Worm (Caenorhabditis elegans) whole organism, midembryonic: ENCODE results near the gene irld-47.

Source experiments
- cog-1 ChIP-seq: sonication (generic microtip); optimal IDR thresholded peaks from 2 replicates; lab custom pipeline; 2016; ENCODE audit warnings: missing genetic modification characterization, missing compliant biosample characterization
- flt-1 ChIP-seq: fragments of 200-800 bp; sonication (Bioruptor generic); IDR thresholded peaks from 2 replicates; pipeline ENCODE4 v1.3.6; 2022; ENCODE audit warnings: missing genetic modification characterization, missing compliant biosample characterization
- klf-2 ChIP-seq: fragments of 200-800 bp; sonication (Bioruptor generic); conservative IDR thresholded peaks from 2 replicates; pipeline ENCODE4 v1.3.6; 2022; ENCODE audit warnings: missing genetic modification reagents, missing genetic modification characterization, missing compliant biosample characterization
- ztf-23 ChIP-seq: fragments of 200-800 bp; sonication (Bioruptor generic); IDR thresholded peaks from 2 replicates; pipeline ENCODE4 v1.3.6; 2022; ENCODE audit warnings: missing genetic modification reagents, missing genetic modification characterization, missing compliant biosample characterization
- ztf-29 ChIP-seq: fragments of 200-800 bp; sonication (Bioruptor generic); IDR thresholded peaks from 2 replicates; pipeline ENCODE4 v1.3.6; 2022; ENCODE audit warnings: missing genetic modification reagents, missing genetic modification characterization, missing compliant biosample characterization

ce11 chrII:7838661-7839060 lies 16.3 kb upstream of the irld-47 start:
- TF ChIP-seq ztf-23 (GFP tag; lab: Robert Waterston, UW), result no peak
- no peak for TF ChIP-seq flt-1 (GFP tag; lab: Robert Waterston, UW)
- TF ChIP-seq ztf-29 (GFP tag; lab: Robert Waterston, UW), result no peak
- TF ChIP-seq klf-2 (GFP tag; lab: Robert Waterston, UW), result no peak
- TF ChIP-seq cog-1 (tag; lab: Kevin White, UChicago), result no peak
